Fruit fly (Drosophila melanogaster): ENCODE results near the gene glo.
A peak's percentile ranks its signal among the peaks of the same experiment; 100 is the strongest.

Gene glo

DNA sequence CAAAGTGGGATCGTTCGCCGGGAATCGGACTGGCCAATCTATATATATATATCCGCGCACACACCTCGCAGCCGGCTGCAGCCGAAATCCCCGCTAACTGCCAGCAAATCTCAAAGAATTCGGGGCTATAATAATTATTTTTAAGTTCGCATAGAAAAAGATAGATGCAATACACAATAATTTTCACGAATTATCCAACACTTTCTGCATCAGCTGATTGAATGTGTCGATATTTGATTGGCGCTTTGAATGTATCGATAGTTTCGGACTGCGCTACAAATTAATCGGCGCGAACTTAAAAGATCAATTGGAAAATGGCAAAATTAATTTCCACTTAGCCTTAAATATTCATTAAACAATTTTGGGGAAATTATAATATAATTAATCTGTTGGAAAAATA, 22.4 kb downstream of the glo start, which contains the start of gene Sbf (continued):
- TF ChIP-seq CrebB (tag; optimal IDR thresholded peaks at IDR 0.05) (peak; percentile 1), Jarid2 (GFP tag; optimal IDR thresholded peaks at IDR 0.05) (no peak), luna (GFP tag; optimal IDR thresholded peaks at IDR 0.05) (no peak), Optix (GFP tag; IDR thresholded peaks at IDR 0.05) (no peak), CG43689 (GFP tag; IDR thresholded peaks at IDR 0.05) (no peak), zfh2 (GFP tag; optimal IDR thresholded peaks at IDR 0.05) (no peak), esg (GFP tag; conservative IDR thresholded peaks at IDR 0.05) (no peak), maf-S (GFP tag; optimal IDR thresholded peaks at IDR 0.05) (no peak), CG11723 (GFP tag; optimal IDR thresholded peaks at IDR 0.05) (no peak), Nf-YA (GFP tag; IDR thresholded peaks at IDR 0.05) (no peak), stwl (tag; optimal IDR thresholded peaks at IDR 0.05) (peak; percentile 79), GATAe (GFP tag; conservative IDR thresholded peaks at IDR 0.05) (no peak), ranshi (GFP tag; IDR thresholded peaks at IDR 0.05) (no peak), pfk (GFP tag; optimal IDR thresholded peaks at IDR 0.05) (no peak), Hmx (GFP tag; optimal IDR thresholded peaks at IDR 0.05) (no peak), MESR4 (GFP tag; optimal IDR thresholded peaks at IDR 0.05) (peak; percentile 71), aop (GFP tag; IDR thresholded peaks at IDR 0.05) (no peak), CG7963 (GFP tag; IDR thresholded peaks at IDR 0.05; ENCODE audit: partially characterized antibody) (peak; percentile 81; the same call in 2 of the 3 replicates), Gug (GFP tag; IDR thresholded peaks at IDR 0.05) (no peak), sna (GFP tag; IDR thresholded peaks at IDR 0.05; ENCODE audit: partially characterized antibody) (peak; percentile 85), B-H2 (GFP tag; optimal IDR thresholded peaks at IDR 0.05) (peak; percentile 57), CG9797 (GFP tag; optimal IDR thresholded peaks at IDR 0.05) (peak; percentile 4), CG14710 (tag; optimal IDR thresholded peaks at IDR 0.05) (peak; percentile 62), Dll (GFP tag; IDR thresholded peaks at IDR 0.05; ENCODE audit: partially characterized antibody) (peak; percentile 84), unc-4 (GFP tag; IDR thresholded peaks at IDR 0.05; ENCODE audit: partially characterized antibody) (peak; percentile 85), Dek (tag; optimal IDR thresholded peaks at IDR 0.05) (no peak), HmgZ (tag; optimal IDR thresholded peaks at IDR 0.05) (peak; percentile 66), HLH4C (GFP tag; IDR thresholded peaks at IDR 0.05; ENCODE audit: partially characterized antibody) (peak; percentile 76), CG10462 (GFP tag; optimal IDR thresholded peaks at IDR 0.05) (no peak), CG4282 (GFP tag; optimal IDR thresholded peaks at IDR 0.05) (no peak), Myb (GFP tag; optimal IDR thresholded peaks at IDR 0.05) (peak; percentile 11), CHES-1-like (GFP tag; optimal IDR thresholded peaks at IDR 0.05) (no peak), Ets97D (GFP tag; optimal IDR thresholded peaks at IDR 0.05) (peak; percentile 57), Rfx (GFP tag; IDR thresholded peaks at IDR 0.05) (peak; percentile 22; the same call in 1 of the 2 replicates), usp (GFP tag; optimal IDR thresholded peaks at IDR 0.05) (no peak), CG17912 (GFP tag; optimal IDR thresholded peaks at IDR 0.05) (no peak), Max (GFP tag; optimal IDR thresholded peaks at IDR 0.05) (peak; percentile 17), CG12104 (GFP tag; optimal IDR thresholded peaks at IDR 0.05) (no peak), amos (GFP tag; IDR thresholded peaks at IDR 0.05; ENCODE audit: partially characterized antibody) (peak; percentile 92), pum (GFP tag; optimal IDR thresholded peaks at IDR 0.05) (no peak), Hr51 (GFP tag; optimal IDR thresholded peaks at IDR 0.05) (no peak), az2 (GFP tag; optimal IDR thresholded peaks at IDR 0.05) (no peak), vfl (GFP tag; optimal IDR thresholded peaks at IDR 0.05) (peak; percentile 52), sr (GFP tag; IDR thresholded peaks at IDR 0.05) (no peak), oc (tag; optimal IDR thresholded peaks at IDR 0.05) (no peak), trem (tag; optimal IDR thresholded peaks at IDR 0.05) (peak; percentile 81), bab2 (GFP tag; optimal IDR thresholded peaks at IDR 0.05) (no peak), CG8388 (GFP tag; optimal IDR thresholded peaks at IDR 0.05) (no peak), CG11398 (GFP tag; optimal IDR thresholded peaks at IDR 0.05) (no peak), sens-2 (GFP tag; IDR thresholded peaks at IDR 0.05) (no peak), cato (GFP tag; optimal IDR thresholded peaks at IDR 0.05; ENCODE audit: borderline replicate concordance) (no peak)
